Worm (Caenorhabditis elegans): ENCODE data around the gene atic-1.

Gene atic-1

ce11 chrIV:7916907-7917306 lies 35.1 kb downstream of the atic-1 start:
- peak; percentile 90 for TF ChIP-seq aha-1 (tag)
- no peak for TF ChIP-seq pha-4 (GFP tag; IDR thresholded peaks at IDR 0.05)
- TF ChIP-seq pha-4 (tag; optimal IDR thresholded peaks at IDR 0.05) = no peak
- TF ChIP-seq unc-62 (GFP tag; optimal IDR thresholded peaks at IDR 0.05 in 1 of 2) = peak in 1 of 2 experiments; percentile 90
- no peak for TF ChIP-seq unc-62 (tag; optimal IDR thresholded peaks at IDR 0.05)

- TF ChIP-seq D1046.2 (GFP tag; IDR thresholded peaks at IDR 0.05) (no peak), lin-1 (GFP tag; IDR thresholded peaks at IDR 0.05) (no peak), zfp-2 (tag; optimal IDR thresholded peaks at IDR 0.05) (no peak), php-3 (GFP tag; IDR thresholded peaks at IDR 0.05) (no peak), ceh-32 (tag; optimal IDR thresholded peaks at IDR 0.05; ENCODE audit: poor library complexity) (no peak), unc-62 (GFP tag; optimal IDR thresholded peaks at IDR 0.05 in 1 of 2) (peak in 1 of 2 experiments; percentile 83), unc-62 (tag; optimal IDR thresholded peaks at IDR 0.05) (no peak), aha-1 (tag) (peak; percentile 95), nhr-25 (tag; optimal IDR thresholded peaks at IDR 0.05; ENCODE audit: borderline replicate concordance, insufficient read depth) (no peak), Y105C5A.15 (GFP tag; IDR thresholded peaks at IDR 0.05) (no peak), F37D6.2 (tag; optimal IDR thresholded peaks at IDR 0.05) (no peak), ceh-44 (GFP tag; IDR thresholded peaks at IDR 0.05) (no peak), arid-1 (GFP tag; conservative IDR thresholded peaks at IDR 0.05) (no peak), mep-1 (tag; optimal IDR thresholded peaks at IDR 0.05) (no peak), pqm-1 (tag; optimal IDR thresholded peaks at IDR 0.05) (no peak), ceh-62 (tag; optimal IDR thresholded peaks at IDR 0.05) (no peak)
Measured at ce11 chrIV:7917881-7918280, 36.1 kb downstream of the atic-1 start.

ce11 chrIV:7920126-7920525 lies 38.3 kb downstream of the atic-1 start, which contains the start of gene C49H3.16:
Gene C49H3.16 (plus strand): TSS chrIV:7920426.
- TF ChIP-seq unc-62 (GFP tag; optimal IDR thresholded peaks at IDR 0.05 in 1 of 2) (peak in 1 of 2 experiments; percentile 63), unc-62 (tag; optimal IDR thresholded peaks at IDR 0.05) (no peak), ztf-11 (tag; optimal IDR thresholded peaks at IDR 0.05) (no peak), nhr-77 (tag; optimal IDR thresholded peaks at IDR 0.05) (no peak)

DNA sequence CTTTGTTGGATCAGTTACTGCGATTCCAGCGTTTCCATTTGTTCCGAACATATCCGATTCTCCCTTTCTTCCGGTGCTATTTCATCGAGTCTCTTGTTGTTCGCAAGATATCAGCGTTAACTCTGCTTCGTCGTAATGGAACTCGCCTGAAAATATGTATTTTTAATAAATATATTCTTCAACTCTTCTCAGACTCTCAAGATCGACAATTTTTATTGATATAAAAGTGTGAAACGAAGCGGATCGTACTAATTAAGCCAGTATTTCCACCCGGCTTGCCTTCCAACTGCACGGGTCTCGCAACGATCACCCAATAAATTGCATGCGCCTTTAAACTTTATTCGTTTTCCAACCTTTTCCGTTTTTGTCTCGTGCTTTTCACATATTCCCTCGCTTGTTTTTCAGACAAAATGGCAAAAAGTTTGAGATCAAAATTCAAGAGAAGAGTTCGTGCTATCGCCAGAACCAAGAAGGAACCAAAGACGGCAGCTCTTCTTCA lies 42.2 kb downstream of the atic-1 start, which contains the start of the genes xpo-3 and C49H3.3:
Gene xpo-3 (minus strand): TSS at position 51 of the 499 bp plus-strand sequence.
Gene C49H3.3 (plus strand): TSS at position 369 of the 499 bp plus-strand sequence.
- TF ChIP-seq daf-16 (GFP tag; optimal IDR thresholded peaks at IDR 0.05) = no peak
- peak; percentile 42 for TF ChIP-seq daf-16 (tag; optimal IDR thresholded peaks at IDR 0.05)
- TF ChIP-seq ceh-20 (GFP tag; IDR thresholded peaks at IDR 0.05) = no peak
- TF ChIP-seq dve-1 (tag; optimal IDR thresholded peaks at IDR 0.05; ENCODE audit: insufficient read depth) = peak; percentile 38
- TF ChIP-seq aha-1 (tag) = peak; percentile 51
- peak; percentile 51 for TF ChIP-seq dpl-1 (GFP tag; optimal IDR thresholded peaks at IDR 0.05)
- no peak for TF ChIP-seq daf-8 (GFP tag; IDR thresholded peaks at IDR 0.05)
- TF ChIP-seq rbr-2 (tag; optimal IDR thresholded peaks at IDR 0.05) = peak; percentile 15
- TF ChIP-seq nhr-76 (tag; optimal IDR thresholded peaks at IDR 0.05) = no peak
- TF ChIP-seq hlh-11 (tag; optimal IDR thresholded peaks at IDR 0.05) = peak; percentile 27
- TF ChIP-seq lsy-2 (tag; optimal IDR thresholded peaks at IDR 0.05) = peak in 1 of 2 experiments; percentile 82
- TF ChIP-seq mdl-1 (tag; optimal IDR thresholded peaks at IDR 0.05) = peak in 1 of 2 experiments; percentile 54
- peak; percentile 65 for TF ChIP-seq mes-2 (tag; optimal IDR thresholded peaks at IDR 0.05; ENCODE audit: poor library complexity, severe bottlenecking)
- peak; percentile 80 for TF ChIP-seq hlh-30 (tag; optimal IDR thresholded peaks at IDR 0.05; ENCODE audit: insufficient read depth)
- TF ChIP-seq F44E2.7 (GFP tag; IDR thresholded peaks at IDR 0.05) = no peak
- peak; percentile 52 for TF ChIP-seq mep-1 (tag; optimal IDR thresholded peaks at IDR 0.05)
- TF ChIP-seq nhr-77 (tag; optimal IDR thresholded peaks at IDR 0.05) = peak; percentile 24
- TF ChIP-seq nhr-28 (tag; optimal IDR thresholded peaks at IDR 0.05) = peak; percentile 10
- 0 out of 2 replicates have a peak, but pooled peaks have one; percentile 22 for TF ChIP-seq lin-38 (GFP tag; IDR thresholded peaks at IDR 0.05)

Measured in whole organism, L4 larva.